Fruit fly (Drosophila melanogaster): ENCODE measurements around the gene CG12506.

CG12506 gene

dm6 chr2L:732105-732504 is 41.2 kb upstream of the CG12506 start (continued):
- TF ChIP-seq jigr1 (GFP tag; IDR thresholded peaks at IDR 0.05): no peak
- no peak for TF ChIP-seq lab (GFP tag; optimal IDR thresholded peaks at IDR 0.05)

dm6 chr2L:734120-734519 is 39.2 kb upstream of the CG12506 start:
- TF ChIP-seq Drgx (GFP tag; IDR thresholded peaks at IDR 0.05): peak; percentile 66
- no peak for TF ChIP-seq CG4617 (GFP tag; optimal IDR thresholded peaks at IDR 0.05; ENCODE audit: borderline replicate concordance)

dm6 chr2L:735772-736171 is 37.6 kb upstream of the CG12506 start:
- TF ChIP-seq Hr51 (GFP tag; optimal IDR thresholded peaks at IDR 0.05): no peak
- TF ChIP-seq Meics (GFP tag; optimal IDR thresholded peaks at IDR 0.05): no peak
- TF ChIP-seq CG10565 (GFP tag; optimal IDR thresholded peaks at IDR 0.05): no peak
- no peak for TF ChIP-seq peb (GFP tag; IDR thresholded peaks at IDR 0.05)
- TF ChIP-seq p53 (GFP tag; optimal IDR thresholded peaks at IDR 0.05): no peak
- TF ChIP-seq CG11696 (GFP tag; IDR thresholded peaks at IDR 0.05): no peak
- 0 out of 2 replicates have a peak, but pooled peaks have one; percentile 25 for TF ChIP-seq Drgx (GFP tag; IDR thresholded peaks at IDR 0.05)
- no peak for TF ChIP-seq Optix (GFP tag; IDR thresholded peaks at IDR 0.05)
- no peak for TF ChIP-seq pan (optimal IDR thresholded peaks at IDR 0.05)
- peak in 1 of 2 experiments; percentile 30 for TF ChIP-seq pan (GFP tag; optimal IDR thresholded peaks at IDR 0.05 in 1 of 2, IDR thresholded peaks at IDR 0.05 in 1 of 2)
- no peak for TF ChIP-seq pho (GFP tag; optimal IDR thresholded peaks at IDR 0.05)
- no peak for TF ChIP-seq Camta (GFP tag; optimal IDR thresholded peaks at IDR 0.05)
- TF ChIP-seq Hr78 (GFP tag; optimal IDR thresholded peaks at IDR 0.05): peak in 1 of 2 experiments; percentile 7
- TF ChIP-seq ash1 (GFP tag; optimal IDR thresholded peaks at IDR 0.05): no peak
- TF ChIP-seq crp (GFP tag; optimal IDR thresholded peaks at IDR 0.05): no peak
- 0 out of 3 replicates have a peak, but pooled peaks have one; percentile 25 for TF ChIP-seq H15 (GFP tag; IDR thresholded peaks at IDR 0.05)
- TF ChIP-seq Hr39 (optimal IDR thresholded peaks at IDR 0.05): peak; percentile 57
- 0 out of 4 replicates have a peak, but pooled peaks have one; percentile 19 for TF ChIP-seq chinmo (GFP tag; IDR thresholded peaks at IDR 0.05; ENCODE audit: partially characterized antibody)
- TF ChIP-seq crol (GFP tag; IDR thresholded peaks at IDR 0.05): peak; percentile 77
- no peak for TF ChIP-seq sima (GFP tag; optimal IDR thresholded peaks at IDR 0.05)
- TF ChIP-seq zfh2 (GFP tag; optimal IDR thresholded peaks at IDR 0.05): no peak
- TF ChIP-seq vvl (GFP tag; IDR thresholded peaks at IDR 0.05): 0 out of 2 replicates have a peak, but pooled peaks have one; percentile 15
- TF ChIP-seq cwo (GFP tag; optimal IDR thresholded peaks at IDR 0.05): no peak
- TF ChIP-seq sd (tag; optimal IDR thresholded peaks at IDR 0.05): no peak
- no peak for TF ChIP-seq fd96Cb (tag; optimal IDR thresholded peaks at IDR 0.05)
- no peak for TF ChIP-seq prd (optimal IDR thresholded peaks at IDR 0.05)
- TF ChIP-seq prd (GFP tag; IDR thresholded peaks at IDR 0.05): no peak

- TF ChIP-seq mirr (GFP tag; optimal IDR thresholded peaks at IDR 0.05) (no peak), insv (GFP tag; optimal IDR thresholded peaks at IDR 0.05) (no peak), MBD-R2 (GFP tag; IDR thresholded peaks at IDR 0.05) (peak; percentile 51), CG9932 (GFP tag; IDR thresholded peaks at IDR 0.05) (peak; percentile 44), CG1024 (GFP tag; IDR thresholded peaks at IDR 0.05) (no peak), Adf1 (GFP tag; IDR thresholded peaks at IDR 0.05) (no peak), stc (GFP tag; IDR thresholded peaks at IDR 0.05) (no peak), Ptx1 (GFP tag; IDR thresholded peaks at IDR 0.05) (peak; percentile 39; the same call in 1 of the 2 replicates), CG6813 (GFP tag; optimal IDR thresholded peaks at IDR 0.05) (no peak), CrebB (tag; optimal IDR thresholded peaks at IDR 0.05) (no peak), CG13894 (tag; optimal IDR thresholded peaks at IDR 0.05) (no peak), Sry-δ (GFP tag; optimal IDR thresholded peaks at IDR 0.05) (no peak), MTF-1 (GFP tag; optimal IDR thresholded peaks at IDR 0.05; ENCODE audit: borderline replicate concordance) (no peak), CG13775 (GFP tag; optimal IDR thresholded peaks at IDR 0.05) (peak; percentile 2), fd96Cb (tag; optimal IDR thresholded peaks at IDR 0.05) (no peak), E2f1 (GFP tag; IDR thresholded peaks at IDR 0.05) (no peak), kah (GFP tag; optimal IDR thresholded peaks at IDR 0.05) (no peak), CG12769 (tag; optimal IDR thresholded peaks at IDR 0.05) (peak; percentile 7), CG17359 (tag; optimal IDR thresholded peaks at IDR 0.05) (no peak), p53 (GFP tag; optimal IDR thresholded peaks at IDR 0.05) (peak; percentile 2)
Observed at dm6 chr2L:740031-740430, 33.3 kb upstream of the CG12506 start.
